Worm (Caenorhabditis elegans): ENCODE data around the gene C39E9.7.

C39E9.7 gene

ce11 chrIV:13109751-13110150, 33.2 kb upstream of the C39E9.7 start, which contains the start of gene best-1 (continued):
- TF ChIP-seq nhr-90 (tag; optimal IDR thresholded peaks at IDR 0.05; ENCODE audit: poor library complexity) (peak; percentile 55), unc-130 (tag; optimal IDR thresholded peaks at IDR 0.05) (peak; percentile 22), C16A3.4 (tag; optimal IDR thresholded peaks at IDR 0.05) (no peak), C34B4.2 (tag; optimal IDR thresholded peaks at IDR 0.05) (no peak), pag-3 (tag; optimal IDR thresholded peaks at IDR 0.05; ENCODE audit: borderline replicate concordance, insufficient read depth) (no peak), ceh-63 (GFP tag; optimal IDR thresholded peaks at IDR 0.05) (no peak), egl-13 (tag; optimal IDR thresholded peaks at IDR 0.05) (no peak), efl-3 (GFP tag; optimal IDR thresholded peaks at IDR 0.05) (no peak), lsy-2 (tag; optimal IDR thresholded peaks at IDR 0.05) (peak in 1 of 2 experiments; percentile 54), blmp-1 (tag; optimal IDR thresholded peaks at IDR 0.05) (peak; percentile 73), fkh-10 (GFP tag; optimal IDR thresholded peaks at IDR 0.05) (no peak), aly-2 (tag; optimal IDR thresholded peaks at IDR 0.05) (no peak), lin-15B (tag; optimal IDR thresholded peaks at IDR 0.05) (no peak), nhr-19 (GFP tag; conservative IDR thresholded peaks at IDR 0.05) (peak; percentile 46; the same call in 1 of the 2 replicates), pqm-1 (tag; optimal IDR thresholded peaks at IDR 0.05) (no peak), nhr-76 (tag; optimal IDR thresholded peaks at IDR 0.05) (no peak), rnt-1 (tag; optimal IDR thresholded peaks at IDR 0.05) (no peak), ceh-8 (GFP tag; optimal IDR thresholded peaks at IDR 0.05) (no peak), unc-30 (tag; optimal IDR thresholded peaks at IDR 0.05) (no peak)

ce11 chrIV:13108430-13108829, 31.9 kb upstream of the C39E9.7 start:
- no peak for TF ChIP-seq elt-3 (tag; optimal IDR thresholded peaks at IDR 0.05)
- TF ChIP-seq blmp-1 (tag; optimal IDR thresholded peaks at IDR 0.05) = peak; percentile 2

ce11 chrIV:13107359-13107758, 30.8 kb upstream of the C39E9.7 start, which contains the start of gene B0564.2:
Gene B0564.2, plus strand, starts transcription at chrIV:13107659.
- TF ChIP-seq unc-86 (tag; optimal IDR thresholded peaks at IDR 0.05) (no peak), lin-15B (tag; optimal IDR thresholded peaks at IDR 0.05) (no peak), nhr-19 (GFP tag; conservative IDR thresholded peaks at IDR 0.05) (no peak), sox-4 (tag; optimal IDR thresholded peaks at IDR 0.05) (no peak), hlh-4 (tag; optimal IDR thresholded peaks at IDR 0.05) (no peak), ztf-4 (tag; optimal IDR thresholded peaks at IDR 0.05) (no peak), ztf-11 (tag; optimal IDR thresholded peaks at IDR 0.05) (no peak), swsn-7 (tag; optimal IDR thresholded peaks at IDR 0.05) (no peak), unc-98 (GFP tag; IDR thresholded peaks at IDR 0.05) (no peak), isw-1 (GFP tag; IDR thresholded peaks at IDR 0.05) (no peak)

- TF ChIP-seq C34B4.2 (tag; optimal IDR thresholded peaks at IDR 0.05) = no peak
These were observed 28.4 kb upstream of the C39E9.7 start, which contains the start of gene rde-11 for ce11 chrIV:13104900-13105299. Gene rde-11, plus strand, starts transcription at chrIV:13105200.

ce11 chrIV:13100415-13100814, 23.9 kb upstream of the C39E9.7 start, which contains the start of gene fask-1:
Gene fask-1, plus strand, starts transcription at chrIV:13100715.
- TF ChIP-seq egl-27 (tag; optimal IDR thresholded peaks at IDR 0.05) (no peak), ceh-8 (GFP tag; optimal IDR thresholded peaks at IDR 0.05) (no peak), ets-5 (GFP tag; IDR thresholded peaks at IDR 0.05) (no peak), Y116A8C.19 (tag; optimal IDR thresholded peaks at IDR 0.05; ENCODE audit: borderline replicate concordance) (no peak), hpl-2 (GFP tag; optimal IDR thresholded peaks at IDR 0.05) (no peak), efl-3 (GFP tag; optimal IDR thresholded peaks at IDR 0.05) (no peak), hlh-4 (tag; optimal IDR thresholded peaks at IDR 0.05) (no peak), isw-1 (GFP tag; IDR thresholded peaks at IDR 0.05) (no peak), nhr-11 (tag; optimal IDR thresholded peaks at IDR 0.05) (no peak), lir-3 (tag; optimal IDR thresholded peaks at IDR 0.05; ENCODE audit: poor library complexity) (no peak), C34B4.2 (tag; optimal IDR thresholded peaks at IDR 0.05) (no peak), hlh-17 (GFP tag; optimal IDR thresholded peaks at IDR 0.05; ENCODE audit: borderline replicate concordance) (no peak), grh-1 (GFP tag; IDR thresholded peaks at IDR 0.05) (no peak), ztf-4 (tag; optimal IDR thresholded peaks at IDR 0.05) (no peak), swsn-7 (tag; optimal IDR thresholded peaks at IDR 0.05) (no peak), lin-15B (tag; optimal IDR thresholded peaks at IDR 0.05) (no peak), lsy-2 (tag; optimal IDR thresholded peaks at IDR 0.05) (no peak), ceh-82 (tag; optimal IDR thresholded peaks at IDR 0.05) (no peak), alr-1 (tag; optimal IDR thresholded peaks at IDR 0.05; ENCODE audit: borderline replicate concordance) (no peak)
